Fruit fly (Drosophila melanogaster) whole organism, embryonic: ENCODE data around the gene eloF.

Experiments
- CG10321 ChIP-seq: fragments of 200-800 bp; sonication (Bioruptor generic); IDR thresholded peaks from 2 replicates; pipeline ENCODE4 v1.3.6; 2022; ENCODE audit warnings: missing biosample characterization, missing genetic modification characterization
- CG12769 ChIP-seq: fragments of 200-800 bp; sonication (Bioruptor generic); optimal IDR thresholded peaks from 2 replicates; lab custom pipeline; 2019; ENCODE audit warnings: missing biosample characterization, mild to moderate bottlenecking, missing genetic modification characterization, moderate library complexity
- CG17802 ChIP-seq: fragments of 200-800 bp; sonication (Bioruptor generic); optimal IDR thresholded peaks from 2 replicates; lab custom pipeline; 2018; ENCODE audit warnings: missing biosample characterization, mild to moderate bottlenecking, missing genetic modification characterization, moderate library complexity
- CG2129 ChIP-seq: fragments of 200-800 bp; sonication (Bioruptor generic); IDR thresholded peaks from 2 replicates; pipeline ENCODE4 v1.3.6; 2022; ENCODE audit warnings: missing biosample characterization, missing genetic modification characterization; ENCODE audit not compliant: partially characterized antibody
- CG3838 ChIP-seq: fragments of 200-800 bp; sonication (Bioruptor generic); optimal IDR thresholded peaks from 3 replicates; lab custom pipeline; 2016; ENCODE audit warnings: missing biosample characterization, missing genetic modification characterization
- CG4617 ChIP-seq: fragments of 200-800 bp; sonication (Bioruptor generic); optimal IDR thresholded peaks from 3 replicates; lab custom pipeline; 2016; ENCODE audit warnings: missing biosample characterization, missing genetic modification characterization, borderline replicate concordance
- CG4730 ChIP-seq: fragments of 200-800 bp; sonication (Bioruptor generic); IDR thresholded peaks from 2 replicates; pipeline ENCODE4 v1.3.6; 2022; ENCODE audit warnings: missing biosample characterization, missing genetic modification characterization
- CG6654 ChIP-seq: fragments of 200-800 bp; sonication (Bioruptor generic); optimal IDR thresholded peaks from 2 replicates; lab custom pipeline; 2017; ENCODE audit warnings: missing biosample characterization, mild to moderate bottlenecking, missing genetic modification characterization
- CG6689 ChIP-seq: fragments of 200-800 bp; sonication (Bioruptor generic); IDR thresholded peaks from 2 replicates; pipeline ENCODE4 v1.3.6; 2022; ENCODE audit warnings: missing biosample characterization, missing genetic modification characterization
- CG7963 ChIP-seq: fragments of 200-800 bp; sonication (Bioruptor generic); IDR thresholded peaks from 3 replicates; pipeline ENCODE4 v1.3.6; 2022; ENCODE audit warnings: missing biosample characterization, missing genetic modification characterization; ENCODE audit not compliant: partially characterized antibody
- CG7987 ChIP-seq: fragments of 200-800 bp; sonication (Bioruptor generic); optimal IDR thresholded peaks from 2 replicates; lab custom pipeline; 2018; ENCODE audit warnings: missing biosample characterization, mild to moderate bottlenecking, missing genetic modification characterization, moderate library complexity
- CG8765 ChIP-seq: fragments of 200-800 bp; sonication (Bioruptor generic); IDR thresholded peaks from 2 replicates; pipeline ENCODE4 v1.3.6; 2022; ENCODE audit warnings: missing biosample characterization, missing genetic modification characterization
- Camta ChIP-seq: fragments of 200-800 bp; sonication (Bioruptor generic); optimal IDR thresholded peaks from 2 replicates; lab custom pipeline; 2016; ENCODE audit warnings: missing biosample characterization, missing genetic modification characterization
- Chrac-16 ChIP-seq: fragments of 200-800 bp; sonication (Bioruptor generic); optimal IDR thresholded peaks from 3 replicates; lab custom pipeline; 2016; ENCODE audit warnings: missing biosample characterization, missing genetic modification characterization
- CkIIα-i1 ChIP-seq: fragments of 200-800 bp; sonication (Bioruptor generic); IDR thresholded peaks from 2 replicates; pipeline ENCODE4 v1.3.6; 2022; ENCODE audit warnings: missing biosample characterization, missing genetic modification characterization
- D ChIP-seq, 2 experiments: fragments of 200-800 bp in 1 of 2; fragments of >200 bp in 1 of 2; sonication (Bioruptor generic) in 1 of 2; optimal IDR thresholded peaks; 2 replicates in 1 of 2; 3 replicates in 1 of 2; lab custom pipeline; 2017; ENCODE audit warnings: mild to moderate bottlenecking in 1 of 2, missing biosample characterization in 1 of 2, missing genetic modification characterization in 1 of 2, missing genetic modification reagents in 1 of 2
- Deaf1 ChIP-seq: fragments of 200-800 bp; optimal IDR thresholded peaks from 3 replicates; lab custom pipeline; 2019; ENCODE audit warnings: missing biosample characterization, mild to moderate bottlenecking, missing genetic modification characterization, moderate library complexity
- Dek ChIP-seq: fragments of 200-800 bp; sonication (Bioruptor generic); optimal IDR thresholded peaks from 3 replicates; lab custom pipeline; 2019; ENCODE audit warnings: missing biosample characterization, mild to moderate bottlenecking, missing genetic modification characterization, moderate library complexity
- Ets65A ChIP-seq: fragments of 200-800 bp; sonication (Bioruptor generic); peaks from one replicate; lab custom pipeline; 2016; ENCODE audit warnings: missing biosample characterization, missing genetic modification characterization
- Hand ChIP-seq: fragments of 200-800 bp; sonication (Bioruptor generic); optimal IDR thresholded peaks from 2 replicates; lab custom pipeline; 2017; ENCODE audit warnings: mild to moderate bottlenecking, missing biosample characterization, missing genetic modification reagents, missing genetic modification characterization
- Hmx ChIP-seq: fragments of 200-800 bp; sonication (Bioruptor generic); optimal IDR thresholded peaks from 2 replicates; lab custom pipeline; 2016; ENCODE audit warnings: missing biosample characterization, missing genetic modification characterization
- Hr3 ChIP-seq: fragments of 200-800 bp; sonication (Bioruptor generic); optimal IDR thresholded peaks from 3 replicates; lab custom pipeline; 2016; ENCODE audit warnings: missing biosample characterization, missing genetic modification characterization
- Sry-β ChIP-seq: fragments of 200-800 bp; sonication (Bioruptor generic); optimal IDR thresholded peaks from 2 replicates; lab custom pipeline; 2018; ENCODE audit warnings: missing biosample characterization, mild to moderate bottlenecking, missing genetic modification characterization, moderate library complexity
- Sry-δ ChIP-seq: fragments of 200-800 bp; sonication (Bioruptor generic); optimal IDR thresholded peaks from 2 replicates; lab custom pipeline; 2016; ENCODE audit warnings: missing biosample characterization, missing genetic modification characterization
- Stat92E ChIP-seq, 3 experiments: fragments of >200 bp in 2 of 3; fragments of 200-800 bp in 1 of 3; sonication (Bioruptor generic) in 1 of 3; optimal IDR thresholded peaks; 2 replicates each; lab custom pipeline; 2017 to 2019; ENCODE audit warnings: missing biosample characterization in 3 of 3, missing genetic modification characterization in 3 of 3, mild to moderate bottlenecking in 1 of 3, moderate library complexity in 1 of 3
- Trl ChIP-seq, 3 experiments: fragments of >200 bp in 2 of 3; fragments of 200-800 bp in 1 of 3; sonication (Bioruptor generic) in 1 of 3; optimal IDR thresholded peaks; 2 replicates in 1 of 3; 3 replicates in 2 of 3; lab custom pipeline; 2016 to 2017; ENCODE audit warnings: missing biosample characterization in 1 of 3, missing genetic modification characterization in 1 of 3
- abd-A ChIP-seq: fragments of 200-800 bp; sonication (Bioruptor generic); optimal IDR thresholded peaks from 3 replicates; lab custom pipeline; 2019; ENCODE audit warnings: missing biosample characterization, mild to moderate bottlenecking, missing genetic modification characterization, moderate library complexity
- al ChIP-seq: fragments of 200-800 bp; sonication (Bioruptor generic); IDR thresholded peaks from 2 replicates; pipeline ENCODE4 v1.3.6; 2022; ENCODE audit warnings: missing biosample characterization, missing genetic modification characterization
- ato ChIP-seq: fragments of 200-800 bp; sonication (Bioruptor generic); IDR thresholded peaks from 2 replicates; pipeline ENCODE4 v1.3.6; 2022; ENCODE audit warnings: missing biosample characterization, missing genetic modification characterization; ENCODE audit not compliant: partially characterized antibody
- bowl ChIP-seq: fragments of 200-800 bp; sonication (Bioruptor generic); IDR thresholded peaks from 2 replicates; pipeline ENCODE4 v1.3.6; 2022; ENCODE audit warnings: missing biosample characterization, missing genetic modification characterization
- br ChIP-seq: fragments of >200 bp; optimal IDR thresholded peaks from 2 replicates; lab custom pipeline; 2017
- cg ChIP-seq: fragments of 200-800 bp; sonication (Bioruptor generic); optimal IDR thresholded peaks from 3 replicates; lab custom pipeline; 2019; ENCODE audit warnings: missing biosample characterization, mild to moderate bottlenecking, missing genetic modification characterization, moderate library complexity
- chm ChIP-seq: fragments of 200-800 bp; sonication (Bioruptor generic); IDR thresholded peaks from 2 replicates; pipeline ENCODE4 v1.3.6; 2022; ENCODE audit warnings: missing biosample characterization, missing genetic modification characterization
- cwo ChIP-seq: fragments of 200-800 bp; sonication (Bioruptor generic); optimal IDR thresholded peaks from 3 replicates; lab custom pipeline; 2017; ENCODE audit warnings: missing biosample characterization, missing genetic modification characterization, mild to moderate bottlenecking, moderate library complexity, missing genetic modification reagents
- dm ChIP-seq: fragments of 200-800 bp; sonication (Bioruptor generic); optimal IDR thresholded peaks from 3 replicates; lab custom pipeline; 2016; ENCODE audit warnings: missing biosample characterization, missing genetic modification characterization
- eve ChIP-seq, 2 experiments: fragments of >200 bp; optimal IDR thresholded peaks; 2 replicates each; lab custom pipeline; 2017; ENCODE audit warnings: missing biosample characterization in 2 of 2, missing genetic modification characterization in 2 of 2
- fd64A ChIP-seq: fragments of 200-800 bp; sonication (Bioruptor generic); optimal IDR thresholded peaks from 3 replicates; lab custom pipeline; 2018; ENCODE audit warnings: missing biosample characterization, mild to moderate bottlenecking, missing genetic modification characterization
- ftz-f1 ChIP-seq: fragments of 200-800 bp; sonication (Bioruptor generic); optimal IDR thresholded peaks from 2 replicates; lab custom pipeline; 2016; ENCODE audit warnings: missing biosample characterization, missing genetic modification characterization
- fu2 ChIP-seq: fragments of 200-800 bp; sonication (Bioruptor generic); optimal IDR thresholded peaks from 2 replicates; lab custom pipeline; 2016; ENCODE audit warnings: missing biosample characterization, missing genetic modification characterization
- grau ChIP-seq: fragments of 200-800 bp; optimal IDR thresholded peaks from 3 replicates; lab custom pipeline; 2019; ENCODE audit warnings: missing biosample characterization, mild to moderate bottlenecking, missing genetic modification characterization, moderate library complexity
- inv ChIP-seq: fragments of 200-800 bp; sonication (Bioruptor generic); IDR thresholded peaks from 2 replicates; pipeline ENCODE4 v1.3.6; 2022; ENCODE audit warnings: missing biosample characterization, missing genetic modification characterization; ENCODE audit not compliant: partially characterized antibody
- klu ChIP-seq: fragments of 200-800 bp; sonication (Bioruptor generic); IDR thresholded peaks from 2 replicates; pipeline ENCODE4 v1.3.6; 2022; ENCODE audit warnings: missing biosample characterization, missing genetic modification characterization
- lbe ChIP-seq: fragments of 200-800 bp; sonication (Bioruptor generic); optimal IDR thresholded peaks from 2 replicates; lab custom pipeline; 2016; ENCODE audit warnings: missing biosample characterization, mild to moderate bottlenecking, missing genetic modification characterization
- sc ChIP-seq, 3 experiments: fragments of >200 bp in 2 of 3; fragments of 200-800 bp in 1 of 3; sonication (Bioruptor generic) in 1 of 3; optimal IDR thresholded peaks; 2 replicates in 2 of 3; 3 replicates in 1 of 3; lab custom pipeline; 2017; ENCODE audit warnings: mild to moderate bottlenecking in 1 of 3, missing biosample characterization in 1 of 3, missing genetic modification characterization in 1 of 3, missing genetic modification reagents in 1 of 3
- sens ChIP-seq: fragments of 200-800 bp; sonication (Bioruptor generic); peaks from one replicate; lab custom pipeline; 2016; ENCODE audit warnings: missing biosample characterization, missing genetic modification characterization
- shn ChIP-seq: fragments of 200-800 bp; sonication (Bioruptor generic); optimal IDR thresholded peaks from 3 replicates; lab custom pipeline; 2016; ENCODE audit warnings: missing biosample characterization, missing genetic modification characterization
- ttk ChIP-seq: fragments of 200-800 bp; sonication (Bioruptor generic); IDR thresholded peaks from 2 replicates; pipeline ENCODE4 v2.1.2; 2022; ENCODE audit warnings: missing biosample characterization, missing genetic modification characterization
- unpg ChIP-seq: fragments of 200-800 bp; sonication (Bioruptor generic); optimal IDR thresholded peaks from 3 replicates; lab custom pipeline; 2018; ENCODE audit warnings: missing biosample characterization, mild to moderate bottlenecking, missing genetic modification characterization, moderate library complexity
- vfl ChIP-seq: fragments of 200-800 bp; sonication (Bioruptor generic); optimal IDR thresholded peaks from 2 replicates; lab custom pipeline; 2016; ENCODE audit warnings: missing biosample characterization, missing genetic modification characterization

Gene eloF

DNA sequence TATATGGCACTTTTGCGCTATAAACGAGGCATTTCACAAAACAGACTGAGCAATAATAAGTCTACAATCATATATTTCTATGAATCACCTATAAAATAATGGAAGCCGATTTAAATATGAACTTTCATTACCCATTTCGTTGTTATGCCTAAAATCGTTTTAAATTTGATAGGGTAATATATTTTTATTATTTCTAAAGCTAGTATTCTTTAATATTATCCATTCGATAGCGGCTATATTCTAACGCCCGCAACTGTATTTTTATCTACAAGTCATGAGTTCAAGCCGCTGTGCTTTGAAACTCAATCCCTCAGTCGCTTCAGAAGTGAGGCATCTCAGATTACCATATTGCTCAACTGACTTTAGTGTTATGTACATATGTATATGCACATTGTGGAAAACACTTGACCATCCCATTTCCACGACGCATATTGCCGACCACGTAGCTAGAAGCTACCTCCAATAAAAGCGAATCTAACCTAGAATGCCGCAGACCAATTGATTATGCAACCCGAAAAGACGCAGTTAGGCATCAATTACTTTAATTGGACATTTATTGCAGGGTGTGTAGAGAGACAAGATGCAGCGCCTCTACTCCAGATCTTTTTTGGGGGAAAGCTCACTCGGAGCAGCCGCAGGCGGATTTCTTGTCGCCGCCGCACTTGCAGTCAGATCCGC lies 30.6 kb upstream of the eloF start (continued):
- TF ChIP-seq unpg (GFP tag; lab: Kevin White, UChicago) (peak; percentile 47), fu2 (GFP tag; lab: Kevin White, UChicago) (no peak), dm (GFP tag; lab: Kevin White, UChicago) (no peak), D (optimal IDR thresholded peaks at IDR 0.05; lab: Kevin White, UChicago) (no peak), D (GFP tag; optimal IDR thresholded peaks at IDR 0.05; lab: Kevin White, UChicago) (no peak), cwo (GFP tag; lab: Kevin White, UChicago) (no peak), Stat92E (GFP tag; optimal IDR thresholded peaks at IDR 0.05; lab: Kevin White, UChicago) (no peak), shn (GFP tag; lab: Kevin White, UChicago) (no peak), Hand (GFP tag; lab: Kevin White, UChicago) (no peak), CG4617 (GFP tag; lab: Kevin White, UChicago) (no peak), inv (GFP tag; lab: Robert Waterston, UW) (no peak), Hmx (no peak), CG2129 (GFP tag; lab: Robert Waterston, UW) (no peak), CG3838 (GFP tag; lab: Kevin White, UChicago) (no peak), CG6654 (GFP tag; lab: Kevin White, UChicago) (no peak), CG10321 (no peak), CG6689 (GFP tag; lab: Robert Waterston, UW) (no peak), ftz-f1 (GFP tag; lab: Kevin White, UChicago) (no peak), CG12769 (tag; lab: Kevin White, UChicago) (no peak), CG7963 (no peak), vfl (GFP tag; lab: Kevin White, UChicago) (no peak), lbe (GFP tag; lab: Kevin White, UChicago) (no peak), Ets65A (GFP tag; lab: Kevin White, UChicago) (no peak), Dek (peak; percentile 9), Chrac-16 (GFP tag; lab: Kevin White, UChicago) (no peak), abd-A (tag; lab: Kevin White, UChicago) (no peak), bowl (GFP tag; lab: Robert Waterston, UW) (no peak), ato (GFP tag; lab: Robert Waterston, UW) (no peak), al (GFP tag; lab: Robert Waterston, UW) (no peak), CkIIα-i1 (GFP tag; lab: Robert Waterston, UW) (no peak), CG17802 (no peak), br (lab: Kevin White, UChicago) (no peak), Sry-δ (GFP tag; lab: Kevin White, UChicago) (no peak), grau (tag; lab: Kevin White, UChicago) (peak; percentile 15), chm (no peak), sc (optimal IDR thresholded peaks at IDR 0.05; lab: Kevin White, UChicago) (no peak), sc (GFP tag; optimal IDR thresholded peaks at IDR 0.05; lab: Kevin White, UChicago) (no peak), sens (peak; percentile 25), Camta (no peak), fd64A (GFP tag; lab: Kevin White, UChicago) (no peak), klu (GFP tag; lab: Robert Waterston, UW) (no peak), CG8765 (GFP tag; lab: Robert Waterston, UW) (no peak), Trl (optimal IDR thresholded peaks at IDR 0.05; lab: Kevin White, UChicago) (no peak), Trl (GFP tag; optimal IDR thresholded peaks at IDR 0.05; lab: Kevin White, UChicago) (no peak), ttk (GFP tag; lab: Robert Waterston, UW) (no peak), CG7987 (no peak), Deaf1 (tag; lab: Kevin White, UChicago) (no peak), eve (GFP tag; optimal IDR thresholded peaks at IDR 0.05; lab: Kevin White, UChicago) (no peak), cg (no peak), Hr3 (GFP tag; lab: Kevin White, UChicago) (no peak), CG4730 (GFP tag; lab: Robert Waterston, UW) (no peak), Sry-β (GFP tag; lab: Kevin White, UChicago) (no peak)
